Worm (Caenorhabditis elegans) whole organism, L3 larva: ENCODE data around the gene T16G12.6.
A peak's percentile ranks its signal among the peaks of the same experiment; 100 is the strongest.

Experiments used
- aly-2 ChIP-seq: fragments of 150-350 bp; optimal IDR thresholded peaks from 2 replicates; lab custom pipeline; 2014; ENCODE audit warnings: missing biosample characterization, missing genetic modification characterization
- ama-1 ChIP-seq: fragments of 150-350 bp; optimal IDR thresholded peaks from 2 replicates; lab custom pipeline; 2018
- ceh-82 ChIP-seq: fragments of 150-350 bp; optimal IDR thresholded peaks from 2 replicates; lab custom pipeline; 2014; ENCODE audit warnings: missing biosample characterization, missing genetic modification characterization
- lin-15B ChIP-seq: fragments of 150-350 bp; optimal IDR thresholded peaks from 2 replicates; lab custom pipeline; 2014; ENCODE audit warnings: missing biosample characterization, missing genetic modification characterization
- nhr-25 ChIP-seq: sonication (generic microtip); optimal IDR thresholded peaks from 2 replicates; lab custom pipeline; 2017; ENCODE audit warnings: missing biosample characterization, missing genetic modification characterization
- nhr-28 ChIP-seq: fragments of 150-350 bp; optimal IDR thresholded peaks from 2 replicates; lab custom pipeline; 2014; ENCODE audit warnings: missing biosample characterization, missing genetic modification characterization
- snpc-4 ChIP-seq: fragments of 150-350 bp; optimal IDR thresholded peaks from 2 replicates; lab custom pipeline; 2014; ENCODE audit warnings: missing biosample characterization, missing genetic modification characterization

- TF ChIP-seq nhr-25 (no peak), nhr-28 (tag; lab: Kevin White, UChicago) (no peak), ama-1 (lab: Kevin White, UChicago) (no peak), snpc-4 (no peak), ceh-82 (no peak), lin-15B (tag; lab: Kevin White, UChicago) (peak; percentile 12), aly-2 (no peak)
Measured at ce11 chrIII:10093093-10093492, 23.7 kb downstream of the T16G12.6 start.
